Fruit fly (Drosophila melanogaster) whole organism, prepupa: ENCODE measurements around the gene Takl2.

Experiments
- CG3919 ChIP-seq: fragments of 200-800 bp; sonication (Bioruptor generic); optimal IDR thresholded peaks from 3 replicates; lab custom pipeline; 2016; ENCODE audit warnings: missing biosample characterization, missing genetic modification characterization
- Gug ChIP-seq: fragments of 200-800 bp; sonication (Bioruptor generic); IDR thresholded peaks from 2 replicates; pipeline ENCODE4 v1.3.6; 2022; ENCODE audit warnings: missing biosample characterization, missing genetic modification characterization
- OdsH ChIP-seq: fragments of 200-800 bp; sonication (Bioruptor generic); optimal IDR thresholded peaks from 3 replicates; lab custom pipeline; 2016; ENCODE audit warnings: missing biosample characterization, missing genetic modification characterization
- Sox102F ChIP-seq: fragments of 200-800 bp; sonication (Bioruptor generic); optimal IDR thresholded peaks from 2 replicates; lab custom pipeline; 2016; ENCODE audit warnings: missing biosample characterization, mild to moderate bottlenecking, missing genetic modification characterization
- spab ChIP-seq: fragments of 200-800 bp; sonication (Bioruptor generic); optimal IDR thresholded peaks from 2 replicates; lab custom pipeline; 2017; ENCODE audit warnings: missing biosample characterization, mild to moderate bottlenecking, missing genetic modification characterization, missing genetic modification reagents

DNA sequence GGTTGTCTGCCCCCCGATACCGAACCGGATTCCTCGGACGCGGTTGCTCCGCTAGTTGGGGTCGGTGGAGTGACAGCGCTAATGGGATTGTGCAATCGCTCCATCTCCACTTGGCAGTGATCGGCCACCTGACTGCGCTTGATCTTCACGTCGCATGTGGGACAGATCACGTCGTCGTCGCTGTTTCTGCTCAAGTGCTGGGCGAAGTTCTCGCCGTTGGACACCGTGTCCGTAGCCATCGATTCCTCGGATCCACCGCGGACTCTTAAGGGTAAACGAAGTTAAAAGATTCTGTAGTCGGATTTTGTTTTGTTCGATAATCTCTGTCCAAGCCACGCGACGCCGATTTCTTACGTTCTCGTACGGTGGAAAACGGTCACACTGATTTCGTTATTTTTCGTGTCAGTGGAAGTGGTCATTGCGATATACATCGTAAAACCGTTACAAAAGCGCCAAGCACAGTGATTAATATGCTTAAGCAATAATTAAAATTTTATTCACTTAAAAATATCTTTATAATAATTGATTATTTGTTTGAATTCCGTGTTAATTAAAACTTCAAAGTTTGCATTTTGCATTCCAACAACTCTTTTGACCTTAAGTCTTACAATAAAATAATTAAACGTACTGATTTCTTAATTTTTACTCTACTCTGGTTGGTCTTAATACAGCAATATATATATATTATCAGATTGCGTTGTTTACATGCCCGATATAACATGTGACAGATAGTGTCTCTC lies 7.5 kb downstream of the Takl2 start, which contains the start of gene RNF220:
- TF ChIP-seq spab (GFP tag; lab: Kevin White, UChicago) = no peak
- TF ChIP-seq OdsH = peak; percentile 49
- TF ChIP-seq CG3919 (GFP tag; lab: Kevin White, UChicago) = no peak
- TF ChIP-seq Gug (GFP tag; lab: Robert Waterston, UW) = no peak
- TF ChIP-seq Sox102F (GFP tag; lab: Kevin White, UChicago) = no peak
